Fruit fly (Drosophila melanogaster): ENCODE results near the gene CG1677.

Gene CG1677

DNA sequence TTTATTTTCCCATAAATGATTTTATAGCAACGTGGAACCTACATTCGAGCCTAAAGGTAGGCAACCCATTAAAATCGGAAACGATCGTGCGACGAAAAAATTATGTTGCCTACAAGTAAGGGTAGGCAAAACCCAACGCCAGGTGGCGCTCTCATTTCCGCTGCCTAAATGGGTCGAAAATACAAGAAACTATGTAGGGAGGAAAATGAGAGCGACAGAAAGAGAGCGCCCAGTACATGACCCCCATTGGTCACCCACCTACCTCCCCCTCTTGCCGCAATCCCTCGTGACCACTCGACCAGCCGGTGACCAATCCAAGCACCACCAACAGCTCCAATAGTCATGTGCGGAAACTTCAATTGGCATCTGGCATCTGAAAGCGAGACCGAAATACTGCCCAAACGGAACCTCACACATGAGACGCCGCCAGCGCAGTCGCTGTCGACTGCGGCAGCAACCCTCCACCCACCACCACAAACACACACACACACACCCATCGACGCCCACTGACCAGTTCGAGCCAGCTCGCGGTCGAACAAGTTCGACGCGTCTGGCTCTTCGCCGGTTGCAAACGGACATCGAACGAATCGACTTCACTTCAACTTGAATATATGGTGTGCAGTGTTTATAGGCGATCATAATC is 163.5 kb downstream of the CG1677 start (continued):
- TF ChIP-seq fd64A (GFP tag; optimal IDR thresholded peaks at IDR 0.05) = peak; percentile 61
- 0 out of 2 replicates have a peak, but pooled peaks have one; percentile 14 for TF ChIP-seq peb (GFP tag; IDR thresholded peaks at IDR 0.05)
- TF ChIP-seq pros (GFP tag; optimal IDR thresholded peaks at IDR 0.05) = peak; percentile 5
- peak; percentile 80 for TF ChIP-seq fd102C (GFP tag; optimal IDR thresholded peaks at IDR 0.05)
- TF ChIP-seq CG17612 (GFP tag; IDR thresholded peaks at IDR 0.05) = peak; percentile 65
- TF ChIP-seq CG1529 (GFP tag; optimal IDR thresholded peaks at IDR 0.05) = peak; percentile 76
- TF ChIP-seq CG1603 (tag; optimal IDR thresholded peaks at IDR 0.05) = peak; percentile 73
- TF ChIP-seq gt (GFP tag; IDR thresholded peaks at IDR 0.05) = no peak
- TF ChIP-seq org-1 (GFP tag; optimal IDR thresholded peaks at IDR 0.05) = peak; percentile 57
- no peak for TF ChIP-seq knrl (GFP tag; IDR thresholded peaks at IDR 0.05; ENCODE audit: partially characterized antibody)
- peak; percentile 71 for TF ChIP-seq CG13296 (GFP tag; optimal IDR thresholded peaks at IDR 0.05)
- TF ChIP-seq ap (GFP tag; IDR thresholded peaks at IDR 0.05) = peak; percentile 63
- peak; percentile 72 for TF ChIP-seq slou (GFP tag; optimal IDR thresholded peaks at IDR 0.05)
- TF ChIP-seq cg (GFP tag; optimal IDR thresholded peaks at IDR 0.05) = peak; percentile 54
- TF ChIP-seq CG2116 (GFP tag; optimal IDR thresholded peaks at IDR 0.05) = peak; percentile 62
- no peak for TF ChIP-seq CG16813 (GFP tag; IDR thresholded peaks at IDR 0.05; ENCODE audit: partially characterized antibody)
- peak; percentile 74 for TF ChIP-seq CG15601 (tag; optimal IDR thresholded peaks at IDR 0.05)
- peak; percentile 47 for TF ChIP-seq bigmax (GFP tag; optimal IDR thresholded peaks at IDR 0.05)
- peak; percentile 75 for TF ChIP-seq Mrtf (GFP tag; IDR thresholded peaks at IDR 0.05)
- peak; percentile 67 for TF ChIP-seq luna (GFP tag; optimal IDR thresholded peaks at IDR 0.05)
- no peak for TF ChIP-seq Neu2 (GFP tag; optimal IDR thresholded peaks at IDR 0.05; ENCODE audit: borderline replicate concordance)
- peak; percentile 77 for TF ChIP-seq CoRest (tag; optimal IDR thresholded peaks at IDR 0.05)
- TF ChIP-seq crol (GFP tag; IDR thresholded peaks at IDR 0.05) = peak; percentile 63
- TF ChIP-seq CG12299 (tag; optimal IDR thresholded peaks at IDR 0.05) = peak; percentile 40
- peak; percentile 76 for TF ChIP-seq jing (GFP tag; optimal IDR thresholded peaks at IDR 0.05)
- peak; percentile 98 for TF ChIP-seq Med (GFP tag)
- no peak for TF ChIP-seq CG8478 (optimal IDR thresholded peaks at IDR 0.05)
- TF ChIP-seq CG2712 (tag; optimal IDR thresholded peaks at IDR 0.05) = peak; percentile 68
- peak; percentile 31 for TF ChIP-seq pho (GFP tag; optimal IDR thresholded peaks at IDR 0.05)
- peak; percentile 74 for TF ChIP-seq Mad (GFP tag; optimal IDR thresholded peaks at IDR 0.05)
- TF ChIP-seq CG12104 (GFP tag; optimal IDR thresholded peaks at IDR 0.05) = peak; percentile 75
- TF ChIP-seq CG30431 (GFP tag; optimal IDR thresholded peaks at IDR 0.05) = peak; percentile 85
- TF ChIP-seq Elba2 (GFP tag; optimal IDR thresholded peaks at IDR 0.05) = peak; percentile 59
- peak; percentile 55 for TF ChIP-seq Sry-β (GFP tag; optimal IDR thresholded peaks at IDR 0.05)
- peak; percentile 40 to 67 for TF ChIP-seq Hr51 (GFP tag; optimal IDR thresholded peaks at IDR 0.05)
- TF ChIP-seq kay (GFP tag; optimal IDR thresholded peaks at IDR 0.05) = no peak
- TF ChIP-seq sens-2 (GFP tag; IDR thresholded peaks at IDR 0.05) = peak; percentile 89
- TF ChIP-seq CG6765 (GFP tag; optimal IDR thresholded peaks at IDR 0.05) = peak; percentile 81
- TF ChIP-seq chinmo (GFP tag; IDR thresholded peaks at IDR 0.05; ENCODE audit: partially characterized antibody) = no peak
- peak; percentile 65 for TF ChIP-seq Atf-2 (GFP tag; optimal IDR thresholded peaks at IDR 0.05)
- TF ChIP-seq CG3065 (GFP tag; optimal IDR thresholded peaks at IDR 0.05) = peak; percentile 66
- TF ChIP-seq CG4820 (GFP tag; optimal IDR thresholded peaks at IDR 0.05) = peak; percentile 62
- TF ChIP-seq CG14050 (GFP tag; IDR thresholded peaks at IDR 0.05) = peak; percentile 76
- peak; percentile 46 for TF ChIP-seq NC2α (GFP tag; optimal IDR thresholded peaks at IDR 0.05)
- no peak for TF ChIP-seq Hr78 (GFP tag; optimal IDR thresholded peaks at IDR 0.05)
- peak; percentile 67 to 83 for TF ChIP-seq dpn (GFP tag; optimal IDR thresholded peaks at IDR 0.05)
- peak; percentile 34 for TF ChIP-seq tx (GFP tag; optimal IDR thresholded peaks at IDR 0.05)
- TF ChIP-seq CG5953 (GFP tag; IDR thresholded peaks at IDR 0.05) = peak; percentile 60
- peak; percentile 96 for TF ChIP-seq CG5180 (GFP tag; optimal IDR thresholded peaks at IDR 0.05)
- TF ChIP-seq Fer1 (GFP tag; optimal IDR thresholded peaks at IDR 0.05) = peak; percentile 74

All from whole organism, embryonic.